Worm (Caenorhabditis elegans) whole organism, L4 larva: ENCODE results near the gene Y57E12AL.2.

Experiments used
- D1046.2 ChIP-seq: fragments of 200-800 bp; sonication (Bioruptor generic); IDR thresholded peaks from 2 replicates; pipeline ENCODE4 v1.3.6; 2022; ENCODE audit warnings: missing genetic modification characterization, missing compliant biosample characterization
- F26F4.8 ChIP-seq: fragments of 200-800 bp; sonication (Bioruptor generic); conservative IDR thresholded peaks from 2 replicates; pipeline ENCODE4 v1.3.6; 2022; ENCODE audit warnings: missing genetic modification characterization, missing compliant biosample characterization
- F49E8.2 ChIP-seq: sonication (generic microtip); optimal IDR thresholded peaks from 2 replicates; lab custom pipeline; 2016; ENCODE audit warnings: missing compliant biosample characterization, mild to moderate bottlenecking, missing genetic modification characterization, borderline replicate concordance
- T20F7.1 ChIP-seq: fragments of 200-800 bp; sonication (Bioruptor generic); optimal IDR thresholded peaks from 2 replicates; lab custom pipeline; 2018; ENCODE audit warnings: mild to moderate bottlenecking, missing genetic modification characterization, missing compliant biosample characterization
- Y5F2A.4 ChIP-seq: fragments of 200-800 bp; sonication (Bioruptor generic); optimal IDR thresholded peaks from 2 replicates; lab custom pipeline; 2018; ENCODE audit warnings: mild to moderate bottlenecking, missing genetic modification characterization, missing compliant biosample characterization
- ZK337.2 ChIP-seq: fragments of 200-800 bp; sonication (Bioruptor generic); IDR thresholded peaks from 2 replicates; pipeline ENCODE4 v1.3.6; 2022; ENCODE audit warnings: missing genetic modification reagents, missing genetic modification characterization, missing compliant biosample characterization
- aha-1 ChIP-seq: fragments of 150-350 bp; peaks from one replicate; lab custom pipeline; 2014; ENCODE audit warnings: missing biosample characterization, missing genetic modification characterization
- ama-1 ChIP-seq: fragments of 150-350 bp; optimal IDR thresholded peaks from 2 replicates; lab custom pipeline; 2014; ENCODE audit warnings: inconsistent platforms, mixed read lengths
- arid-1 ChIP-seq: fragments of 200-800 bp; sonication (Bioruptor generic); conservative IDR thresholded peaks from 2 replicates; pipeline ENCODE4 v1.3.6; 2022; ENCODE audit warnings: missing genetic modification reagents, missing genetic modification characterization, missing compliant biosample characterization
- attf-4 ChIP-seq: sonication (generic microtip); optimal IDR thresholded peaks from 3 replicates; lab custom pipeline; 2017; ENCODE audit warnings: missing biosample characterization, missing genetic modification characterization
- ceh-20 ChIP-seq: fragments of 200-800 bp; sonication (Bioruptor generic); IDR thresholded peaks from 2 replicates; pipeline ENCODE4 v1.3.6; 2022; ENCODE audit warnings: missing genetic modification reagents, missing genetic modification characterization, missing compliant biosample characterization
- ceh-32 ChIP-seq: sonication (generic microtip); optimal IDR thresholded peaks from 2 replicates; lab custom pipeline; 2016; ENCODE audit warnings: mild to moderate bottlenecking, missing genetic modification characterization, missing compliant biosample characterization; ENCODE audit not compliant: poor library complexity
- ceh-44 ChIP-seq: fragments of 200-800 bp; sonication (Bioruptor generic); IDR thresholded peaks from 2 replicates; pipeline ENCODE4 v1.3.6; 2022; ENCODE audit warnings: missing genetic modification reagents, missing genetic modification characterization, missing compliant biosample characterization
- ceh-62 ChIP-seq: sonication (generic microtip); optimal IDR thresholded peaks from 2 replicates; lab custom pipeline; 2017; ENCODE audit warnings: missing biosample characterization, missing genetic modification characterization
- ceh-82 ChIP-seq: sonication (generic microtip); optimal IDR thresholded peaks from 2 replicates; lab custom pipeline; 2017; ENCODE audit warnings: missing biosample characterization, missing genetic modification characterization
- ces-1 ChIP-seq: fragments of 150-350 bp; sonication (generic microtip); optimal IDR thresholded peaks from 4 replicates; lab custom pipeline; 2014; ENCODE audit warnings: missing biosample characterization, missing genetic modification reagents, missing genetic modification characterization
- cey-2 ChIP-seq: sonication (generic microtip); optimal IDR thresholded peaks from 3 replicates; lab custom pipeline; 2017; ENCODE audit warnings: missing genetic modification characterization, mild to moderate bottlenecking, missing compliant biosample characterization, antibody characterized with exemption, borderline replicate concordance; ENCODE audit not compliant: insufficient read depth
- ctbp-1 ChIP-seq: fragments of 200-800 bp; sonication (Bioruptor generic); IDR thresholded peaks from 2 replicates; pipeline ENCODE4 v1.3.6; 2022; ENCODE audit warnings: missing genetic modification reagents, missing genetic modification characterization, missing compliant biosample characterization
- daf-19 ChIP-seq: fragments of 200-800 bp; sonication (Bioruptor generic); conservative IDR thresholded peaks from 2 replicates; pipeline ENCODE4 v1.3.6; 2022; ENCODE audit warnings: missing genetic modification characterization, missing compliant biosample characterization
- daf-8 ChIP-seq: fragments of 200-800 bp; sonication (Bioruptor generic); IDR thresholded peaks from 2 replicates; pipeline ENCODE4 v1.3.6; 2022; ENCODE audit warnings: missing genetic modification characterization, missing compliant biosample characterization
- dmd-6 ChIP-seq: fragments of 200-800 bp; sonication (Bioruptor generic); IDR thresholded peaks from 2 replicates; pipeline ENCODE4 v1.3.6; 2022; ENCODE audit warnings: missing genetic modification reagents, missing genetic modification characterization, missing compliant biosample characterization
- dmd-9 ChIP-seq: fragments of 200-800 bp; sonication (Bioruptor generic); IDR thresholded peaks from 2 replicates; pipeline ENCODE4 v1.3.6; 2022; ENCODE audit warnings: missing genetic modification reagents, missing genetic modification characterization, missing compliant biosample characterization
- dpl-1 ChIP-seq: fragments of 150-350 bp; optimal IDR thresholded peaks from 2 replicates; lab custom pipeline; 2014; ENCODE audit warnings: missing biosample characterization, missing genetic modification reagents, missing genetic modification characterization
- egl-43 ChIP-seq: fragments of 200-800 bp; sonication (Bioruptor generic); IDR thresholded peaks from 2 replicates; pipeline ENCODE4 v1.3.6; 2022; ENCODE audit warnings: missing genetic modification reagents, missing genetic modification characterization, missing compliant biosample characterization
- fkh-10 ChIP-seq: fragments of 150-350 bp; optimal IDR thresholded peaks from 2 replicates; lab custom pipeline; 2014; ENCODE audit warnings: missing biosample characterization, missing genetic modification reagents, missing genetic modification characterization
- hif-1 ChIP-seq, 2 experiments: sonication (generic microtip); optimal IDR thresholded peaks; 2 replicates each; lab custom pipeline; 2016 to 2017; ENCODE audit warnings: missing compliant biosample characterization in 2 of 2, missing genetic modification characterization in 2 of 2, missing genetic modification reagents in 2 of 2, missing genotype in 2 of 2, mild to moderate bottlenecking in 1 of 2
- hlh-30 ChIP-seq: sonication (generic microtip); optimal IDR thresholded peaks from 2 replicates; lab custom pipeline; 2017; ENCODE audit warnings: antibody characterized with exemption, mild to moderate bottlenecking, missing genetic modification characterization, missing compliant biosample characterization; ENCODE audit not compliant: insufficient read depth
- lin-1 ChIP-seq: fragments of 200-800 bp; sonication (Bioruptor generic); IDR thresholded peaks from 2 replicates; pipeline ENCODE4 v1.3.6; 2022; ENCODE audit warnings: missing genetic modification reagents, missing genetic modification characterization, missing compliant biosample characterization
- lin-29 ChIP-seq: fragments of 200-800 bp; sonication (Bioruptor generic); IDR thresholded peaks from 2 replicates; pipeline ENCODE4 v1.3.6; 2022; ENCODE audit warnings: missing genetic modification reagents, missing genetic modification characterization, missing compliant biosample characterization
- lin-38 ChIP-seq: fragments of 200-800 bp; sonication (Bioruptor generic); IDR thresholded peaks from 2 replicates; pipeline ENCODE4 v1.3.6; 2022; ENCODE audit warnings: missing genetic modification reagents, missing genetic modification characterization, missing compliant biosample characterization
- lin-39 ChIP-seq: fragments of 150-350 bp; optimal IDR thresholded peaks from 2 replicates; lab custom pipeline; 2014; ENCODE audit warnings: missing biosample characterization, missing genetic modification reagents, missing genetic modification characterization
- madf-9 ChIP-seq: fragments of 200-800 bp; sonication (Bioruptor generic); conservative IDR thresholded peaks from 2 replicates; pipeline ENCODE4 v1.3.6; 2022; ENCODE audit warnings: missing genetic modification reagents, missing genetic modification characterization, missing compliant biosample characterization
- mes-2 ChIP-seq: sonication (generic microtip); optimal IDR thresholded peaks from 2 replicates; lab custom pipeline; 2016; ENCODE audit warnings: missing genotype, mild to moderate bottlenecking, missing genetic modification characterization, missing compliant biosample characterization; ENCODE audit not compliant: poor library complexity, severe bottlenecking
- mxl-2 ChIP-seq: fragments of 200-800 bp; sonication (Bioruptor generic); conservative IDR thresholded peaks from 2 replicates; pipeline ENCODE4 v1.3.6; 2022; ENCODE audit warnings: missing genetic modification reagents, missing genetic modification characterization, missing compliant biosample characterization
- nhr-10 ChIP-seq: fragments of 150-350 bp; optimal IDR thresholded peaks from 2 replicates; lab custom pipeline; 2014; ENCODE audit warnings: missing biosample characterization, missing genetic modification characterization
- nhr-102 ChIP-seq: sonication (generic microtip); optimal IDR thresholded peaks from 2 replicates; lab custom pipeline; 2016; ENCODE audit warnings: mild to moderate bottlenecking, missing genetic modification characterization, moderate library complexity, missing compliant biosample characterization
- nhr-111 ChIP-seq: fragments of 200-800 bp; sonication (Bioruptor generic); optimal IDR thresholded peaks from 2 replicates; lab custom pipeline; 2018; ENCODE audit warnings: mild to moderate bottlenecking, missing genetic modification characterization, missing compliant biosample characterization
- nhr-28 ChIP-seq: fragments of 150-350 bp; optimal IDR thresholded peaks from 2 replicates; lab custom pipeline; 2014; ENCODE audit warnings: missing biosample characterization, missing genetic modification characterization
- nhr-48 ChIP-seq: sonication (generic microtip); optimal IDR thresholded peaks from 2 replicates; lab custom pipeline; 2016; ENCODE audit warnings: mild to moderate bottlenecking, missing genetic modification characterization, missing compliant biosample characterization
- unc-130 ChIP-seq: sonication (generic microtip); optimal IDR thresholded peaks from 2 replicates; lab custom pipeline; 2016; ENCODE audit warnings: missing genetic modification reagents, missing genetic modification characterization, missing compliant biosample characterization
- vab-7 ChIP-seq: fragments of 200-800 bp; sonication (Bioruptor generic); IDR thresholded peaks from 2 replicates; pipeline ENCODE4 v1.3.6; 2022; ENCODE audit warnings: missing genetic modification reagents, missing genetic modification characterization, missing compliant biosample characterization
- ztf-7 ChIP-seq: fragments of 150-350 bp; optimal IDR thresholded peaks from 2 replicates; lab custom pipeline; 2014; ENCODE audit warnings: missing biosample characterization, missing genetic modification characterization

Gene Y57E12AL.2

DNA sequence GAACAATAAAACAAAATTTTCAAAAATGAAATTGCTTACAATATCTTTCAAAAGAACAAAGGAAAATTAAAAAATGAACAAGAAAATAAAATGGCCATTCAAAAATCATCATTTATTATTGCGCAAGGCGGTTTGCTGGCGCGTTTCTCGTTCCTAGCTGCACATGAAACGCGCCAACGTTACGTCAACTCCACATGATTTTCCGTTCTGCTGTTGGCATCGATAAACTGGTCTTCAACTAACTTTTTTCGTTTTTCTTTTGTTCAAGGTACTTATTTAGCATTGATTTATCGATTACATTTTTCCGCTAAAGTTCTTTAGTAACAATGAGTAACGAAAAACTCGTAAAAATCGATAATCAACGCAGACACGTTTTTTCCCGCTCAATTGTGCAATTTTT is 2.5 kb downstream of the Y57E12AL.2 start, which contains the start of the genes Y57E12AL.6 and Y57E12AL.1 (continued):
- TF ChIP-seq Y5F2A.4 (GFP tag; lab: Kevin White, UChicago), result no peak
- no peak for TF ChIP-seq nhr-10 (tag; lab: Kevin White, UChicago)
- no peak for TF ChIP-seq vab-7 (GFP tag; lab: Robert Waterston, UW)
- TF ChIP-seq ceh-32 (tag; lab: Kevin White, UChicago), result no peak
- peak; percentile 84 for TF ChIP-seq ztf-7 (tag; lab: Kevin White, UChicago)
- no peak for TF ChIP-seq F26F4.8 (GFP tag; lab: Robert Waterston, UW)
- TF ChIP-seq mxl-2, result no peak
- no peak for TF ChIP-seq daf-8 (GFP tag; lab: Robert Waterston, UW)
- peak; percentile 95 for TF ChIP-seq hlh-30 (tag; lab: Kevin White, UChicago)
- TF ChIP-seq nhr-102 (tag; lab: Kevin White, UChicago), result peak; percentile 81
- peak; percentile 85 for TF ChIP-seq dpl-1 (GFP tag; lab: Kevin White, UChicago)
- no peak for TF ChIP-seq F49E8.2 (tag; lab: Kevin White, UChicago)
- TF ChIP-seq D1046.2 (GFP tag; lab: Robert Waterston, UW), result no peak
- TF ChIP-seq lin-1 (GFP tag; lab: Robert Waterston, UW), result no peak
- TF ChIP-seq egl-43 (GFP tag; lab: Robert Waterston, UW), result no peak
- TF ChIP-seq daf-19, result no peak
- TF ChIP-seq ces-1, result no peak
- TF ChIP-seq nhr-28 (tag; lab: Kevin White, UChicago), result peak; percentile 92
- no peak for TF ChIP-seq ceh-62 (tag; lab: Kevin White, UChicago)
- no peak for TF ChIP-seq cey-2
- TF ChIP-seq T20F7.1 (GFP tag; lab: Kevin White, UChicago), result peak; percentile 71
- TF ChIP-seq ctbp-1, result no peak
- no peak for TF ChIP-seq ama-1 (lab: Kevin White, UChicago)
- peak; percentile 72 for TF ChIP-seq ceh-20 (GFP tag; lab: Robert Waterston, UW)
- TF ChIP-seq ceh-44 (GFP tag; lab: Robert Waterston, UW), result no peak
- TF ChIP-seq nhr-111 (GFP tag; lab: Kevin White, UChicago), result no peak
- peak; percentile 88 for TF ChIP-seq mes-2

- TF ChIP-seq lin-38 (GFP tag; lab: Robert Waterston, UW), result peak; percentile 31
These were observed 4.9 kb downstream of the Y57E12AL.2 start, which contains the start of gene tmem-258 for ce11 chrV:7062790-7063189. TSS of gene tmem-258 (plus strand) at chrV:7063174.

ce11 chrV:7065226-7065625 is 7.3 kb downstream of the Y57E12AL.2 start, which contains the start of gene Y57E12AR.1:
TSS of gene Y57E12AR.1 (minus strand) at chrV:7065326.
- TF ChIP-seq dmd-6 (GFP tag; lab: Robert Waterston, UW), result no peak
- no peak for TF ChIP-seq dmd-9 (GFP tag; lab: Robert Waterston, UW)
- TF ChIP-seq ctbp-1, result no peak
- TF ChIP-seq madf-9, result no peak
- no peak for TF ChIP-seq vab-7 (GFP tag; lab: Robert Waterston, UW)
- TF ChIP-seq unc-130 (GFP tag; lab: Kevin White, UChicago), result no peak
- no peak for TF ChIP-seq daf-8 (GFP tag; lab: Robert Waterston, UW)
- TF ChIP-seq aha-1 (tag; lab: Kevin White, UChicago), result no peak
- no peak for TF ChIP-seq ZK337.2 (GFP tag; lab: Robert Waterston, UW)
- TF ChIP-seq arid-1 (GFP tag; lab: Robert Waterston, UW), result no peak
- TF ChIP-seq fkh-10 (GFP tag; lab: Kevin White, UChicago), result no peak
- TF ChIP-seq nhr-48, result no peak
- no peak for TF ChIP-seq attf-4 (tag; lab: Kevin White, UChicago)
- TF ChIP-seq lin-29, result no peak
- TF ChIP-seq cey-2, result no peak
- no peak for TF ChIP-seq F49E8.2 (tag; lab: Kevin White, UChicago)
- TF ChIP-seq dpl-1 (GFP tag; lab: Kevin White, UChicago), result no peak
- TF ChIP-seq hif-1 (tag; optimal IDR thresholded peaks at IDR 0.05; lab: Kevin White, UChicago), result no peak
- no peak for TF ChIP-seq lin-39 (tag; lab: Kevin White, UChicago)
- no peak for TF ChIP-seq ceh-82 (tag; lab: Kevin White, UChicago)
- TF ChIP-seq, all 104 proteins: peak for 0
